Fruit fly (Drosophila melanogaster): ENCODE measurements around the gene Abcd3.

dm6 chrX:19785403-19785802, 34.8 kb downstream of the Abcd3 start:
- TF ChIP-seq CG14711 (tag; optimal IDR thresholded peaks at IDR 0.05): no peak
- no peak for TF ChIP-seq cnc (optimal IDR thresholded peaks at IDR 0.05)
- TF ChIP-seq Mnt (GFP tag; optimal IDR thresholded peaks at IDR 0.05): no peak
- TF ChIP-seq kay (GFP tag; ENCODE audit: borderline replicate concordance): no peak
- no peak for TF ChIP-seq toe (GFP tag; optimal IDR thresholded peaks at IDR 0.05)
- no peak for TF ChIP-seq Clk (GFP tag; optimal IDR thresholded peaks at IDR 0.05)
- TF ChIP-seq Hr96 (GFP tag; optimal IDR thresholded peaks at IDR 0.05): no peak
- no peak for TF ChIP-seq ovo (GFP tag; optimal IDR thresholded peaks at IDR 0.05)
- no peak for TF ChIP-seq CG12768 (GFP tag; optimal IDR thresholded peaks at IDR 0.05)
- no peak for TF ChIP-seq CG7101 (tag; optimal IDR thresholded peaks at IDR 0.05)

Data from whole organism, adult.